Fruit fly (Drosophila melanogaster): ENCODE measurements around the gene CG15286.

DNA sequence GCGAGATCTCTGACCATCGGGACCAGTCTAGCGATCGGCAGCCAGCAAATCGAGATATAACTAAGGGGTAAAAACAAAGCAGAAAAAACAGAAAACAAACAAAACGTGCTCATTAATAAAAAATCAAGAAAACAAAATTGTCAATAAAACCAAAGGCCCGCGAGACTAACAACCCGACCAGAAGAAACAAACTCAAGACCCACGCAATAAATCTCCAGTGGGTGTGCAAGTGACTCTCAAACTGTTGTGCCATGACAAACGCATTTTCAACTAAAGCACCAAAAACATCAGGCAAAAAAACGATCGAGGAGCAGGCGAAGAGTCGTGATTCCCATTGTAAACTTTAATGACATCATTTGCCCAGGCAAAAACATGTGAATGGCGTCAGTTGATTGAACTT, 20.0 kb upstream of the CG15286 start:
- TF ChIP-seq CG12768 (GFP tag; optimal IDR thresholded peaks at IDR 0.05) (no peak), CG11617 (GFP tag; optimal IDR thresholded peaks at IDR 0.05) (no peak), cic (GFP tag; optimal IDR thresholded peaks at IDR 0.05) (no peak), tj (GFP tag; optimal IDR thresholded peaks at IDR 0.05) (no peak), bab1 (GFP tag; optimal IDR thresholded peaks at IDR 0.05) (no peak)
